Worm (Caenorhabditis elegans): ENCODE data around the gene EEED8.3.

DNA sequence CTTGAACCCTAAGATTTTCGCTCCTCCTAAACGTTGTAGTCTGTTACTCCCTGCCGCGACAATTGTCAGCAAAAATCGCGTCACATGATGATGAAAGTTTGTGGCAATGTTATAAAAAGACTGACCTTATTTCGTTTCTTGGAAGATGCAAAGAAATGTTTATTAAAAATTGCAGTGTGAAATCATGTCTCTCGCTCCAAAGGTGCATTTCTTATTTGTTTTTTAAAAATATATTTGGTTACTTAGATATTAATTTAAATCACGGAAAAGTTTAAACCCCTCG lies 35.9 kb upstream of the EEED8.3 start:
- no peak for TF ChIP-seq nhr-28 (tag; optimal IDR thresholded peaks at IDR 0.05)
- TF ChIP-seq tbx-2 (tag; optimal IDR thresholded peaks at IDR 0.05): no peak
- no peak for TF ChIP-seq lin-39 (tag; optimal IDR thresholded peaks at IDR 0.05)
- TF ChIP-seq aly-2 (tag; optimal IDR thresholded peaks at IDR 0.05): no peak
- no peak for TF ChIP-seq snpc-4 (tag; optimal IDR thresholded peaks at IDR 0.05)
- no peak for TF ChIP-seq R02D3.7 (tag; optimal IDR thresholded peaks at IDR 0.05)
- peak; percentile 82 for TF ChIP-seq skn-1 (tag; optimal IDR thresholded peaks at IDR 0.05)
- TF ChIP-seq fkh-10 (GFP tag; optimal IDR thresholded peaks at IDR 0.05): no peak
- no peak for TF ChIP-seq egl-27 (tag; optimal IDR thresholded peaks at IDR 0.05)
- TF ChIP-seq ztf-11 (tag; optimal IDR thresholded peaks at IDR 0.05): no peak
- TF ChIP-seq hmg-11 (tag; optimal IDR thresholded peaks at IDR 0.05): no peak
- no peak for TF ChIP-seq unc-62 (GFP tag; optimal IDR thresholded peaks at IDR 0.05)
- no peak for TF ChIP-seq nhr-77 (tag; optimal IDR thresholded peaks at IDR 0.05)

All from whole organism, L3 larva.